Fruit fly (Drosophila melanogaster): Measurements from ENCODE around the gene CG1136.

Gene CG1136

dm6 chr3L:4035499-4035898, 10.9 kb upstream of the CG1136 start, which contains the start of gene Gr64f:
Gr64f (plus strand) TSS chr3L:4035799.
- no peak for TF ChIP-seq CG17801 (GFP tag; optimal IDR thresholded peaks at IDR 0.05; ENCODE audit: partially characterized antibody)

dm6 chr3L:4040247-4040925, 6.0 kb upstream of the CG1136 start, which contains the start of the genes CG11593 and Rcd5:
CG11593 (minus strand) TSS chr3L:4040482.
Rcd5 (plus strand) TSS chr3L:4040529.
- TF ChIP-seq CG17801 (GFP tag; optimal IDR thresholded peaks at IDR 0.05; ENCODE audit: partially characterized antibody), result peak; percentile 23

dm6 chr3L:4044497-4044896, 1.9 kb upstream of the CG1136 start:
- no peak for TF ChIP-seq CG17801 (GFP tag; optimal IDR thresholded peaks at IDR 0.05; ENCODE audit: partially characterized antibody)

dm6 chr3L:4047635-4048034, 1.2 kb downstream of the CG1136 start, which contains the start of gene Dpy-30L2:
Dpy-30L2 (minus strand) TSS chr3L:4047735.
- no peak for TF ChIP-seq CG17801 (GFP tag; optimal IDR thresholded peaks at IDR 0.05; ENCODE audit: partially characterized antibody)

dm6 chr3L:4049082-4049481, 2.7 kb downstream of the CG1136 start:
- no peak for TF ChIP-seq CG17801 (GFP tag; optimal IDR thresholded peaks at IDR 0.05; ENCODE audit: partially characterized antibody)

dm6 chr3L:4055438-4055962, 9.1 kb downstream of the CG1136 start:
- TF ChIP-seq CG17801 (GFP tag; optimal IDR thresholded peaks at IDR 0.05; ENCODE audit: partially characterized antibody), result no peak

- TF ChIP-seq CG17801 (GFP tag; optimal IDR thresholded peaks at IDR 0.05; ENCODE audit: partially characterized antibody), result no peak
These were observed 10.4 kb downstream of the CG1136 start for dm6 chr3L:4056812-4057211.

- no peak for TF ChIP-seq CG17801 (GFP tag; optimal IDR thresholded peaks at IDR 0.05; ENCODE audit: partially characterized antibody)
These were observed 13.0 kb downstream of the CG1136 start, which contains the start of gene Ugt305A1 for dm6 chr3L:4059293-4059820. Ugt305A1 (plus strand) TSS chr3L:4059770.

dm6 chr3L:4061921-4062474, 15.6 kb downstream of the CG1136 start, which contains the start of gene dib:
dib (plus strand) TSS chr3L:4062292.
- peak; percentile 22 for TF ChIP-seq CG17801 (GFP tag; optimal IDR thresholded peaks at IDR 0.05; ENCODE audit: partially characterized antibody)

dm6 chr3L:4068368-4068767, 22.0 kb downstream of the CG1136 start:
- TF ChIP-seq CG17801 (GFP tag; optimal IDR thresholded peaks at IDR 0.05; ENCODE audit: partially characterized antibody), result no peak

dm6 chr3L:4069069-4069468, 22.7 kb downstream of the CG1136 start, which contains the start of gene CG32259:
CG32259 (plus strand) TSS chr3L:4069369.
- no peak for TF ChIP-seq CG17801 (GFP tag; optimal IDR thresholded peaks at IDR 0.05; ENCODE audit: partially characterized antibody)

- peak; percentile 65 for TF ChIP-seq CG17801 (GFP tag; optimal IDR thresholded peaks at IDR 0.05; ENCODE audit: partially characterized antibody)
These were observed 24.0 kb downstream of the CG1136 start for dm6 chr3L:4070221-4070995.

dm6 chr3L:4070996-4071379, 24.6 kb downstream of the CG1136 start:
- TF ChIP-seq CG17801 (GFP tag; optimal IDR thresholded peaks at IDR 0.05; ENCODE audit: partially characterized antibody), result no peak

dm6 chr3L:4071561-4072049, 25.2 kb downstream of the CG1136 start, which contains the start of gene wit:
wit (minus strand) TSS chr3L:4071717.
- peak; percentile 66 for TF ChIP-seq CG17801 (GFP tag; optimal IDR thresholded peaks at IDR 0.05; ENCODE audit: partially characterized antibody)

dm6 chr3L:4072717-4073116, 26.3 kb downstream of the CG1136 start:
- TF ChIP-seq CG17801 (GFP tag; optimal IDR thresholded peaks at IDR 0.05; ENCODE audit: partially characterized antibody), result no peak

Data from ovary, adult (tissue).